Worm (Caenorhabditis elegans): ENCODE results near the gene nhr-56.

DNA sequence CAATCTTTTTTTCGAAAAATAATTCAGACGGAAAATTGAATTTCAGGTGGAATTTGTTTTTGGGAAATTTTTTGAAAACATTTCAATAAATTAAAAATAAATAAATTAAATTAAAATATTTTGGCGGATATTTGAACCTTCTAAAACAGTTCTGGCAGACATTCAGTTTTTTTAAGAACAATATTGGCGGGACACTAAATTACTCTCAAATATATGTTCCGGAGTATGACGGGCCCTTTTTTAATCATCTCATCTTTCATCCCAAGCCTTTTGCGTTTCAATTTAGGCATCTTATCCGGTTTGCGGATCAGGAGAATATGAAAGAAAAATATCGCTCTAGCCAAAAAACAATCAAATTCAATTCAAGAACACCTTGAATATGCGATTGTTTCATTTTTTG lies 12.0 kb upstream of the nhr-56 start, which contains the start of gene svh-11:
- no peak for TF ChIP-seq daf-12 (tag; optimal IDR thresholded peaks at IDR 0.05)
- TF ChIP-seq aha-1 (tag): no peak
- no peak for TF ChIP-seq aly-2 (tag; optimal IDR thresholded peaks at IDR 0.05)
- TF ChIP-seq nhr-25 (tag; optimal IDR thresholded peaks at IDR 0.05; ENCODE audit: borderline replicate concordance, insufficient read depth): no peak
- TF ChIP-seq lin-1 (GFP tag; IDR thresholded peaks at IDR 0.05): no peak
- TF ChIP-seq lim-7 (GFP tag; IDR thresholded peaks at IDR 0.05): no peak
- no peak for TF ChIP-seq Y5F2A.4 (GFP tag; optimal IDR thresholded peaks at IDR 0.05)
- no peak for TF ChIP-seq ceh-82 (tag; optimal IDR thresholded peaks at IDR 0.05)
- no peak for TF ChIP-seq jun-1 (tag; optimal IDR thresholded peaks at IDR 0.05)
- TF ChIP-seq ceh-62 (tag; optimal IDR thresholded peaks at IDR 0.05): no peak
- no peak for TF ChIP-seq nhr-76 (tag; optimal IDR thresholded peaks at IDR 0.05)
- no peak for TF ChIP-seq nhr-237 (tag; optimal IDR thresholded peaks at IDR 0.05)
- no peak for TF ChIP-seq pha-4 (GFP tag; IDR thresholded peaks at IDR 0.05)
- TF ChIP-seq pha-4 (tag; optimal IDR thresholded peaks at IDR 0.05): no peak
- no peak for TF ChIP-seq ztf-11 (tag; optimal IDR thresholded peaks at IDR 0.05)

All from whole organism, L4 larva.